Fruit fly (Drosophila melanogaster) whole organism, embryonic: ENCODE results near the gene CG6225.

Experiments
- CG11695 ChIP-seq: fragments of 200-800 bp; sonication (Bioruptor generic); IDR thresholded peaks from 3 replicates; pipeline ENCODE4 v1.3.6; 2022; ENCODE audit warnings: missing biosample characterization, missing genetic modification characterization
- CG14860 ChIP-seq: fragments of 200-800 bp; sonication (Bioruptor generic); IDR thresholded peaks from 3 replicates; pipeline ENCODE4 v1.3.6; 2022; ENCODE audit warnings: missing biosample characterization, missing genetic modification characterization; ENCODE audit not compliant: partially characterized antibody
- CG15011 ChIP-seq: fragments of 200-800 bp; sonication (Bioruptor generic); optimal IDR thresholded peaks from 3 replicates; lab custom pipeline; 2018; ENCODE audit warnings: missing biosample characterization, mild to moderate bottlenecking, missing genetic modification characterization
- CG18476 ChIP-seq: fragments of 200-800 bp; sonication (Bioruptor generic); optimal IDR thresholded peaks from 2 replicates; lab custom pipeline; 2016; ENCODE audit warnings: missing biosample characterization, mild to moderate bottlenecking, missing genetic modification characterization
- CG18619 ChIP-seq: fragments of 200-800 bp; sonication (Bioruptor generic); optimal IDR thresholded peaks from 3 replicates; lab custom pipeline; 2017; ENCODE audit warnings: missing biosample characterization, mild to moderate bottlenecking, missing genetic modification characterization
- CG6272 ChIP-seq: fragments of 200-800 bp; sonication (Bioruptor generic); IDR thresholded peaks from 2 replicates; pipeline ENCODE4 v1.3.6; 2022; ENCODE audit warnings: missing biosample characterization, missing genetic modification characterization
- CG7987 ChIP-seq: fragments of 200-800 bp; sonication (Bioruptor generic); optimal IDR thresholded peaks from 2 replicates; lab custom pipeline; 2018; ENCODE audit warnings: missing biosample characterization, mild to moderate bottlenecking, missing genetic modification characterization, moderate library complexity
- CG9817 ChIP-seq: fragments of 200-800 bp; sonication (Bioruptor generic); optimal IDR thresholded peaks from 2 replicates; lab custom pipeline; 2018; ENCODE audit warnings: missing biosample characterization, mild to moderate bottlenecking, missing genetic modification characterization, moderate library complexity
- NC2α ChIP-seq: fragments of 200-800 bp; sonication (Bioruptor generic); optimal IDR thresholded peaks from 2 replicates; lab custom pipeline; 2016; ENCODE audit warnings: missing biosample characterization, missing genetic modification characterization
- abd-A ChIP-seq: fragments of 200-800 bp; sonication (Bioruptor generic); optimal IDR thresholded peaks from 3 replicates; lab custom pipeline; 2019; ENCODE audit warnings: missing biosample characterization, mild to moderate bottlenecking, missing genetic modification characterization, moderate library complexity
- br ChIP-seq: fragments of >200 bp; optimal IDR thresholded peaks from 2 replicates; lab custom pipeline; 2017
- danr ChIP-seq: fragments of 200-800 bp; sonication (Bioruptor generic); IDR thresholded peaks from 2 replicates; pipeline ENCODE4 v1.3.6; 2022; ENCODE audit warnings: missing biosample characterization, missing genetic modification characterization
- gt ChIP-seq: fragments of 200-800 bp; sonication (Bioruptor generic); IDR thresholded peaks from 2 replicates; pipeline ENCODE4 v1.3.6; 2022; ENCODE audit warnings: missing biosample characterization, missing genetic modification characterization
- oc ChIP-seq: fragments of 200-800 bp; sonication (Bioruptor generic); optimal IDR thresholded peaks from 2 replicates; lab custom pipeline; 2018; ENCODE audit warnings: missing biosample characterization, mild to moderate bottlenecking, missing genetic modification characterization, moderate library complexity

- no peak for TF ChIP-seq br
- TF ChIP-seq CG15011 (GFP tag; lab: Kevin White, UChicago), result no peak
- TF ChIP-seq CG14860 (GFP tag; lab: Robert Waterston, UW), result no peak
- no peak for TF ChIP-seq danr (GFP tag; lab: Robert Waterston, UW)
- TF ChIP-seq NC2α (GFP tag; lab: Kevin White, UChicago), result no peak
- no peak for TF ChIP-seq CG11695
- TF ChIP-seq abd-A (tag; lab: Kevin White, UChicago), result no peak
- TF ChIP-seq CG18619, result no peak
- no peak for TF ChIP-seq CG9817
- TF ChIP-seq CG6272 (GFP tag; lab: Robert Waterston, UW), result no peak
- TF ChIP-seq gt (GFP tag; lab: Robert Waterston, UW), result no peak
- no peak for TF ChIP-seq CG18476
- peak; percentile 53 for TF ChIP-seq oc (tag; lab: Kevin White, UChicago)
- TF ChIP-seq CG7987 (GFP tag; lab: Kevin White, UChicago), result peak; percentile 9
Observed at dm6 chr3R:12701257-12701656, 46.9 kb downstream of the CG6225 start.
